Worm (Caenorhabditis elegans) whole organism, L1 larva: ENCODE data around the gene D1079.1.

Source experiments
- dpl-1 ChIP-seq, 3 experiments: fragments of 150-350 bp in 2 of 3; sonication (generic microtip) in 1 of 3; optimal IDR thresholded peaks; 2 replicates each; lab custom pipeline; 2014 to 2017; ENCODE audit warnings: missing biosample characterization in 3 of 3, missing genetic modification characterization in 3 of 3, missing genetic modification reagents in 3 of 3
- egl-27 ChIP-seq, 2 experiments: fragments of 150-350 bp in 1 of 2; sonication (generic microtip); optimal IDR thresholded peaks; 3 replicates each; lab custom pipeline; 2017 to 2018; ENCODE audit warnings: missing biosample characterization in 2 of 2, missing genetic modification characterization in 2 of 2, missing genetic modification reagents in 2 of 2
- hlh-17 ChIP-seq: fragments of 200-800 bp; sonication (Bioruptor generic); optimal IDR thresholded peaks from 2 replicates; lab custom pipeline; 2018; ENCODE audit warnings: missing genetic modification characterization, mild to moderate bottlenecking, missing compliant biosample characterization, moderate library complexity, borderline replicate concordance
- hpl-2 ChIP-seq: fragments of 150-350 bp; optimal IDR thresholded peaks from 2 replicates; lab custom pipeline; 2014; ENCODE audit warnings: missing biosample characterization, missing genetic modification reagents, missing genetic modification characterization
- isw-1 ChIP-seq: fragments of 200-800 bp; sonication (Bioruptor generic); IDR thresholded peaks from 2 replicates; pipeline ENCODE4 v1.3.6; 2022; ENCODE audit warnings: missing genetic modification characterization, missing compliant biosample characterization
- lsy-2 ChIP-seq, 2 experiments: fragments of 150-350 bp; optimal IDR thresholded peaks; 2 replicates each; lab custom pipeline; 2014; ENCODE audit warnings: missing biosample characterization in 2 of 2, missing genetic modification characterization in 2 of 2
- nhr-237 ChIP-seq: fragments of 150-350 bp; optimal IDR thresholded peaks from 2 replicates; lab custom pipeline; 2014; ENCODE audit warnings: missing biosample characterization, missing genetic modification characterization
- nhr-28 ChIP-seq: fragments of 150-350 bp; optimal IDR thresholded peaks from 2 replicates; lab custom pipeline; 2014; ENCODE audit warnings: missing biosample characterization, missing genetic modification characterization
- nhr-77 ChIP-seq: fragments of 150-350 bp; optimal IDR thresholded peaks from 2 replicates; lab custom pipeline; 2014; ENCODE audit warnings: missing biosample characterization, missing genetic modification characterization
- sox-4 ChIP-seq: sonication (generic microtip); optimal IDR thresholded peaks from 2 replicates; lab custom pipeline; 2016; ENCODE audit warnings: missing genetic modification characterization, missing compliant biosample characterization
- tbx-2 ChIP-seq: sonication (generic microtip); optimal IDR thresholded peaks from 2 replicates; lab custom pipeline; 2016; ENCODE audit warnings: missing genetic modification characterization, missing compliant biosample characterization
- unc-130 ChIP-seq: fragments of 150-350 bp; optimal IDR thresholded peaks from 2 replicates; lab custom pipeline; 2017; ENCODE audit warnings: missing biosample characterization, missing genetic modification characterization, inconsistent platforms

ce11 chrX:4444843-4445242 lies 41.9 kb downstream of the D1079.1 start:
- TF ChIP-seq unc-130 (peak; percentile 47), hpl-2 (GFP tag; lab: Kevin White, UChicago) (no peak), tbx-2 (no peak), egl-27 (tag; optimal IDR thresholded peaks at IDR 0.05; lab: Kevin White, UChicago) (no peak), sox-4 (tag; lab: Kevin White, UChicago) (no peak), dpl-1 (GFP tag; optimal IDR thresholded peaks at IDR 0.05; lab: Kevin White, UChicago) (no peak), nhr-237 (no peak), isw-1 (no peak), lsy-2 (tag; optimal IDR thresholded peaks at IDR 0.05; lab: Kevin White, UChicago) (no peak), hlh-17 (GFP tag; lab: Kevin White, UChicago) (no peak), nhr-77 (tag; lab: Kevin White, UChicago) (no peak), nhr-28 (no peak)
